Fruit fly (Drosophila melanogaster) whole organism, prepupa: ENCODE results near the gene santa-maria.

Experiments used
- CG10631 ChIP-seq: fragments of 200-800 bp; sonication (Bioruptor generic); optimal IDR thresholded peaks from 2 replicates; lab custom pipeline; 2016; ENCODE audit warnings: missing biosample characterization, missing genetic modification characterization
- CG11902 ChIP-seq: fragments of 200-800 bp; sonication (Bioruptor generic); optimal IDR thresholded peaks from 3 replicates; lab custom pipeline; 2016; ENCODE audit warnings: missing biosample characterization, missing genetic modification characterization
- CG16779 ChIP-seq: fragments of 200-800 bp; sonication (Bioruptor generic); optimal IDR thresholded peaks from 3 replicates; lab custom pipeline; 2017; ENCODE audit warnings: missing biosample characterization, mild to moderate bottlenecking, missing genetic modification characterization
- CG31627 ChIP-seq: fragments of 200-800 bp; sonication (Bioruptor generic); optimal IDR thresholded peaks from 3 replicates; lab custom pipeline; 2016; ENCODE audit warnings: missing biosample characterization, missing genetic modification characterization
- CG32006 ChIP-seq: fragments of 200-800 bp; sonication (Bioruptor generic); optimal IDR thresholded peaks from 3 replicates; lab custom pipeline; 2017; ENCODE audit warnings: missing biosample characterization, mild to moderate bottlenecking, missing genetic modification characterization
- Eip75B ChIP-seq: fragments of 200-800 bp; sonication (Bioruptor generic); optimal IDR thresholded peaks from 3 replicates; lab custom pipeline; 2016; ENCODE audit warnings: missing biosample characterization, missing genetic modification characterization
- Eip93F ChIP-seq: fragments of 200-800 bp; sonication (Bioruptor generic); optimal IDR thresholded peaks from 2 replicates; lab custom pipeline; 2016; ENCODE audit warnings: missing biosample characterization, mild to moderate bottlenecking, missing genetic modification characterization
- Lpt ChIP-seq: fragments of 200-800 bp; sonication (Bioruptor generic); optimal IDR thresholded peaks from 3 replicates; lab custom pipeline; 2016; ENCODE audit warnings: missing biosample characterization, missing genetic modification characterization
- achi ChIP-seq: fragments of 200-800 bp; sonication (Bioruptor generic); optimal IDR thresholded peaks from 3 replicates; lab custom pipeline; 2016; ENCODE audit warnings: missing biosample characterization, missing genetic modification characterization
- acj6 ChIP-seq: fragments of 200-800 bp; sonication (Bioruptor generic); optimal IDR thresholded peaks from 3 replicates; lab custom pipeline; 2016; ENCODE audit warnings: missing biosample characterization, missing genetic modification characterization
- dac ChIP-seq: fragments of 200-800 bp; sonication (Bioruptor generic); optimal IDR thresholded peaks from 2 replicates; lab custom pipeline; 2017; ENCODE audit warnings: missing biosample characterization, mild to moderate bottlenecking, missing genetic modification characterization
- eg ChIP-seq: fragments of 200-800 bp; sonication (Bioruptor generic); IDR thresholded peaks from 3 replicates; pipeline ENCODE4 v1.3.6; 2022; ENCODE audit warnings: missing biosample characterization, missing genetic modification characterization
- fd85E ChIP-seq: fragments of 200-800 bp; sonication (Bioruptor generic); optimal IDR thresholded peaks from 3 replicates; lab custom pipeline; 2016; ENCODE audit warnings: missing biosample characterization, missing genetic modification characterization
- topi ChIP-seq: fragments of 200-800 bp; sonication (Bioruptor generic); optimal IDR thresholded peaks from 3 replicates; lab custom pipeline; 2016; ENCODE audit warnings: missing biosample characterization, missing genetic modification characterization

- no peak for TF ChIP-seq CG16779 (tag; lab: Kevin White, UChicago)
- TF ChIP-seq CG11902, result no peak
- no peak for TF ChIP-seq Eip75B (GFP tag; lab: Kevin White, UChicago)
- TF ChIP-seq CG32006, result no peak
- no peak for TF ChIP-seq fd85E
- TF ChIP-seq eg (GFP tag; lab: Robert Waterston, UW), result no peak
- no peak for TF ChIP-seq topi (GFP tag; lab: Kevin White, UChicago)
- no peak for TF ChIP-seq acj6 (GFP tag; lab: Kevin White, UChicago)
- no peak for TF ChIP-seq dac
- no peak for TF ChIP-seq CG10631 (GFP tag; lab: Kevin White, UChicago)
- no peak for TF ChIP-seq Eip93F (GFP tag; lab: Kevin White, UChicago)
- no peak for TF ChIP-seq CG31627 (GFP tag; lab: Kevin White, UChicago)
- no peak for TF ChIP-seq achi
- TF ChIP-seq Lpt, result no peak
Observed at dm6 chr2L:7448371-7448770, 2.7 kb downstream of the santa-maria start.
